Worm (Caenorhabditis elegans): Measurements from ENCODE around the gene K07E3.4.

- TF ChIP-seq cog-1 (tag; optimal IDR thresholded peaks at IDR 0.05) (no peak), ref-1 (GFP tag; conservative IDR thresholded peaks at IDR 0.05) (no peak), med-1 (GFP tag; optimal IDR thresholded peaks at IDR 0.05; ENCODE audit: insufficient read depth) (no peak), flt-1 (GFP tag; IDR thresholded peaks at IDR 0.05) (no peak), ztf-23 (GFP tag; IDR thresholded peaks at IDR 0.05) (no peak)
These were observed 34.1 kb upstream of the K07E3.4 start for ce11 chrX:8117827-8118317.
